Fruit fly (Drosophila melanogaster): Measurements from ENCODE around the gene CG3982.

The CG3982 gene

dm6 chr3L:9401354-9402156 is 15.6 kb downstream of the CG3982 start (continued):
- TF ChIP-seq CG7271 (tag; optimal IDR thresholded peaks at IDR 0.05), result no peak
- no peak for TF ChIP-seq dati (GFP tag; IDR thresholded peaks at IDR 0.05)
- no peak for TF ChIP-seq CG16863 (GFP tag; optimal IDR thresholded peaks at IDR 0.05)
- no peak for TF ChIP-seq CG3163 (GFP tag; optimal IDR thresholded peaks at IDR 0.05)
- no peak for TF ChIP-seq CG8765 (GFP tag; IDR thresholded peaks at IDR 0.05)
- TF ChIP-seq ATbp (GFP tag; optimal IDR thresholded peaks at IDR 0.05), result no peak
- TF ChIP-seq CG18619 (GFP tag; optimal IDR thresholded peaks at IDR 0.05), result no peak
- no peak for TF ChIP-seq scrt (GFP tag; optimal IDR thresholded peaks at IDR 0.05)
- TF ChIP-seq CG10321 (GFP tag; IDR thresholded peaks at IDR 0.05), result peak; percentile 58; the same call in 1 of the 2 replicates
- TF ChIP-seq nmo (GFP tag; optimal IDR thresholded peaks at IDR 0.05), result no peak
- TF ChIP-seq cwo (GFP tag; optimal IDR thresholded peaks at IDR 0.05), result peak; percentile 13
- TF ChIP-seq Rfx (GFP tag; IDR thresholded peaks at IDR 0.05), result no peak
- no peak for TF ChIP-seq TFAM (GFP tag; optimal IDR thresholded peaks at IDR 0.05)
- no peak for TF ChIP-seq CG17359 (tag; optimal IDR thresholded peaks at IDR 0.05)
- TF ChIP-seq Mad (GFP tag; optimal IDR thresholded peaks at IDR 0.05), result no peak
- no peak for TF ChIP-seq z (GFP tag; IDR thresholded peaks at IDR 0.05)
- TF ChIP-seq CG32767 (GFP tag; IDR thresholded peaks at IDR 0.05), result peak; percentile 22; the same call in 1 of the 2 replicates
- peak; percentile 76 for TF ChIP-seq sug (tag; optimal IDR thresholded peaks at IDR 0.05)
- TF ChIP-seq NfI (GFP tag; optimal IDR thresholded peaks at IDR 0.05), result no peak
- no peak for TF ChIP-seq ab (GFP tag; optimal IDR thresholded peaks at IDR 0.05)
- no peak for TF ChIP-seq Kr (GFP tag; optimal IDR thresholded peaks at IDR 0.05)
- TF ChIP-seq Ravus (GFP tag; IDR thresholded peaks at IDR 0.05), result no peak
- TF ChIP-seq Atf3 (GFP tag; optimal IDR thresholded peaks at IDR 0.05), result no peak
- TF ChIP-seq CG5953 (GFP tag; IDR thresholded peaks at IDR 0.05), result no peak
- TF ChIP-seq CHES-1-like (GFP tag; optimal IDR thresholded peaks at IDR 0.05), result no peak
- no peak for TF ChIP-seq phol (tag; optimal IDR thresholded peaks at IDR 0.05)
- TF ChIP-seq seq (GFP tag; IDR thresholded peaks at IDR 0.05), result peak; percentile 49; the same call in 1 of the 2 replicates
- TF ChIP-seq CG34224 (GFP tag; IDR thresholded peaks at IDR 0.05; ENCODE audit: partially characterized antibody), result peak; percentile 7; the same call in 1 of the 3 replicates
- no peak for TF ChIP-seq CG15601 (tag; optimal IDR thresholded peaks at IDR 0.05)
- TF ChIP-seq CG8924 (tag; optimal IDR thresholded peaks at IDR 0.05), result peak; percentile 20
- TF ChIP-seq rib (GFP tag; IDR thresholded peaks at IDR 0.05), result no peak; the same call in 1 of the 2 replicates
- TF ChIP-seq Dfd (GFP tag; optimal IDR thresholded peaks at IDR 0.05), result no peak
- no peak for TF ChIP-seq CG6175 (GFP tag; IDR thresholded peaks at IDR 0.05)
- no peak for TF ChIP-seq BEAF-32 (GFP tag; optimal IDR thresholded peaks at IDR 0.05)
- TF ChIP-seq ac (GFP tag; optimal IDR thresholded peaks at IDR 0.05), result no peak
- TF ChIP-seq Usf (GFP tag; optimal IDR thresholded peaks at IDR 0.05), result no peak
- no peak for TF ChIP-seq CG4424 (GFP tag; optimal IDR thresholded peaks at IDR 0.05)
- TF ChIP-seq trh (GFP tag; optimal IDR thresholded peaks at IDR 0.05), result no peak
- no peak for TF ChIP-seq CG15514 (GFP tag; optimal IDR thresholded peaks at IDR 0.05)
- no peak for TF ChIP-seq Max (GFP tag; optimal IDR thresholded peaks at IDR 0.05)
- peak; percentile 10 for TF ChIP-seq CG34376 (GFP tag; optimal IDR thresholded peaks at IDR 0.05)
- TF ChIP-seq zfh2 (GFP tag; optimal IDR thresholded peaks at IDR 0.05), result no peak
- TF ChIP-seq CG4404 (GFP tag; IDR thresholded peaks at IDR 0.05), result no peak
- TF ChIP-seq odd (GFP tag; optimal IDR thresholded peaks at IDR 0.05), result no peak
- no peak for TF ChIP-seq abd-A (tag; optimal IDR thresholded peaks at IDR 0.05)
- no peak for TF ChIP-seq CG6854 (GFP tag; optimal IDR thresholded peaks at IDR 0.05)
- no peak for TF ChIP-seq sens-2 (GFP tag; IDR thresholded peaks at IDR 0.05)
- peak; percentile 70 for TF ChIP-seq pros (GFP tag; optimal IDR thresholded peaks at IDR 0.05)
- peak; percentile 59; the same call in 1 of the 2 replicates for TF ChIP-seq chm (GFP tag; IDR thresholded peaks at IDR 0.05)
- TF ChIP-seq sim (GFP tag; IDR thresholded peaks at IDR 0.05), result no peak

Data from whole organism, embryonic.